Worm (Caenorhabditis elegans) whole organism, L2 larva: ENCODE measurements around the gene C54F6.20.

ENCODE experiments used
- ama-1 ChIP-seq: fragments of 150-350 bp; optimal IDR thresholded peaks from 2 replicates; lab custom pipeline; 2018; ENCODE audit warnings: inconsistent platforms
- blmp-1 ChIP-seq: sonication (generic microtip); optimal IDR thresholded peaks from 2 replicates; lab custom pipeline; 2017; ENCODE audit warnings: missing genetic modification characterization, mild to moderate bottlenecking, missing compliant biosample characterization, antibody characterized with exemption, moderate library complexity; ENCODE audit not compliant: insufficient read depth
- ceh-82 ChIP-seq: fragments of 150-350 bp; optimal IDR thresholded peaks from 2 replicates; lab custom pipeline; 2014; ENCODE audit warnings: missing biosample characterization, missing genetic modification characterization
- lin-13 ChIP-seq: fragments of 150-350 bp; optimal IDR thresholded peaks from 2 replicates; lab custom pipeline; 2014; ENCODE audit warnings: missing biosample characterization, missing genetic modification reagents, missing genetic modification characterization
- nhr-237 ChIP-seq: fragments of 150-350 bp; optimal IDR thresholded peaks from 2 replicates; lab custom pipeline; 2014; ENCODE audit warnings: missing biosample characterization, missing genetic modification characterization
- nhr-77 ChIP-seq: fragments of 150-350 bp; optimal IDR thresholded peaks from 2 replicates; lab custom pipeline; 2014; ENCODE audit warnings: missing biosample characterization, missing genetic modification characterization
- unc-62 ChIP-seq: fragments of 150-350 bp; optimal IDR thresholded peaks from 2 replicates; lab custom pipeline; 2014; ENCODE audit warnings: missing biosample characterization, missing genetic modification reagents, missing genetic modification characterization
- zag-1 ChIP-seq: fragments of 150-350 bp; optimal IDR thresholded peaks from 2 replicates; lab custom pipeline; 2014; ENCODE audit warnings: missing biosample characterization, missing genetic modification characterization
- ztf-1 ChIP-seq: fragments of 200-800 bp; sonication (Bioruptor generic); conservative IDR thresholded peaks from 2 replicates; pipeline ENCODE4 v1.3.6; 2022; ENCODE audit warnings: missing genetic modification characterization, missing compliant biosample characterization

ce11 chrV:7495189-7495588 lies 29.4 kb upstream of the C54F6.20 start, which contains the start of gene srbc-11:
- TF ChIP-seq ztf-1 (GFP tag; lab: Robert Waterston, UW), result no peak
- TF ChIP-seq ceh-82 (tag; lab: Kevin White, UChicago), result no peak
- no peak for TF ChIP-seq lin-13 (GFP tag; lab: Kevin White, UChicago)
- no peak for TF ChIP-seq ama-1 (lab: Kevin White, UChicago)
- no peak for TF ChIP-seq zag-1
- TF ChIP-seq nhr-77 (tag; lab: Kevin White, UChicago), result no peak
- TF ChIP-seq unc-62, result no peak
- TF ChIP-seq blmp-1 (tag; lab: Kevin White, UChicago), result no peak
- TF ChIP-seq nhr-237 (tag; lab: Kevin White, UChicago), result no peak
